Fruit fly (Drosophila melanogaster): ENCODE results near the gene twin.

Gene twin

DNA sequence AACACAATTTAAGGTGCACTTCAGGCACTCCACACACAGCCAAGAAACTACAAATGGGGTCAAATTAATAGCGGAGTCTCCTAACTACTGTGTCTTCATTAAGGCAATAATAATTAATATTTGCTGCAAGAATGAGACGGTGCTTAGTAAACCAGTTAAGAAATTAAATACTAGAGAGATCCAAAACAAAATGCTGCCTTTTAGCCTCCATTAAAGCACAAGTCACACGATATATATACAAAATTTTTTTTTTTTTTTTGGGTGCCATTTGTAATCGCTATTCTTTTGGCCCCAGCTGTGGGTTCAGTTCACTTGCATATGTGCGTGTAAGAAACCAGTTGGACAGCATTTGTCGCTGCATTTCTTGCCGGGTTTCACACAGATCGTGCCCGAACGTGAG, 18.3 kb downstream of the twin start (continued):
- TF ChIP-seq NFAT (GFP tag; IDR thresholded peaks at IDR 0.05) (no peak), emc (GFP tag; optimal IDR thresholded peaks at IDR 0.05) (no peak), sens (GFP tag) (peak; percentile 67), CG43689 (GFP tag; IDR thresholded peaks at IDR 0.05) (no peak), sr (GFP tag; IDR thresholded peaks at IDR 0.05) (no peak), Xbp1 (GFP tag; optimal IDR thresholded peaks at IDR 0.05) (peak; percentile 24), Hsf (GFP tag; optimal IDR thresholded peaks at IDR 0.05) (peak; percentile 11), CG18476 (GFP tag; optimal IDR thresholded peaks at IDR 0.05) (no peak), CG2678 (tag; optimal IDR thresholded peaks at IDR 0.05) (peak; percentile 45), croc (GFP tag; conservative IDR thresholded peaks at IDR 0.05) (no peak), twi (tag; optimal IDR thresholded peaks at IDR 0.05) (no peak), D (optimal IDR thresholded peaks at IDR 0.05) (no peak), D (GFP tag; optimal IDR thresholded peaks at IDR 0.05) (no peak), ATbp (GFP tag; optimal IDR thresholded peaks at IDR 0.05) (peak; percentile 23), zfh1 (GFP tag; IDR thresholded peaks at IDR 0.05) (0 out of 3 replicates have a peak, but pooled peaks have one; percentile 14), Hr3 (GFP tag; optimal IDR thresholded peaks at IDR 0.05) (peak; percentile 16), CG8388 (GFP tag; optimal IDR thresholded peaks at IDR 0.05) (peak; percentile 44), lilli (GFP tag; optimal IDR thresholded peaks at IDR 0.05) (no peak), CG17829 (tag; optimal IDR thresholded peaks at IDR 0.05) (no peak), CG9437 (GFP tag; optimal IDR thresholded peaks at IDR 0.05) (no peak), CG6854 (GFP tag; optimal IDR thresholded peaks at IDR 0.05) (no peak), danr (GFP tag; IDR thresholded peaks at IDR 0.05) (no peak), CG12071 (GFP tag; optimal IDR thresholded peaks at IDR 0.05) (no peak), CG1603 (tag; optimal IDR thresholded peaks at IDR 0.05) (no peak), CG4820 (GFP tag; optimal IDR thresholded peaks at IDR 0.05) (peak; percentile 2), Stat92E (GFP tag; optimal IDR thresholded peaks at IDR 0.05) (no peak), tup (GFP tag; optimal IDR thresholded peaks at IDR 0.05) (no peak), Asciz (GFP tag; optimal IDR thresholded peaks at IDR 0.05) (peak; percentile 34), CG18262 (tag; optimal IDR thresholded peaks at IDR 0.05) (peak; percentile 15), wor (GFP tag; IDR thresholded peaks at IDR 0.05) (no peak), CG2202 (tag; optimal IDR thresholded peaks at IDR 0.05) (no peak), phol (tag; optimal IDR thresholded peaks at IDR 0.05) (peak; percentile 44), Optix (GFP tag; IDR thresholded peaks at IDR 0.05) (0 out of 3 replicates have a peak, but pooled peaks have one; percentile 44), cwo (GFP tag; optimal IDR thresholded peaks at IDR 0.05) (no peak), sim (GFP tag; IDR thresholded peaks at IDR 0.05) (no peak), sqz (GFP tag; optimal IDR thresholded peaks at IDR 0.05) (peak; percentile 46), Taf1 (GFP tag; IDR thresholded peaks at IDR 0.05) (no peak), nmo (GFP tag; optimal IDR thresholded peaks at IDR 0.05) (peak; percentile 35), Deaf1 (tag; optimal IDR thresholded peaks at IDR 0.05) (no peak), cato (GFP tag; optimal IDR thresholded peaks at IDR 0.05; ENCODE audit: borderline replicate concordance) (no peak), CG12155 (GFP tag; optimal IDR thresholded peaks at IDR 0.05) (no peak), jigr1 (GFP tag; IDR thresholded peaks at IDR 0.05) (no peak), kni (GFP tag; optimal IDR thresholded peaks at IDR 0.05) (peak; percentile 53), Gsc (GFP tag; IDR thresholded peaks at IDR 0.05) (no peak), CkIIα-i1 (GFP tag; IDR thresholded peaks at IDR 0.05) (no peak), crp (GFP tag; optimal IDR thresholded peaks at IDR 0.05) (no peak), CG1529 (GFP tag; optimal IDR thresholded peaks at IDR 0.05) (no peak), Atf-2 (GFP tag; optimal IDR thresholded peaks at IDR 0.05) (no peak), fru (optimal IDR thresholded peaks at IDR 0.05) (no peak), BEAF-32 (GFP tag; optimal IDR thresholded peaks at IDR 0.05) (no peak), oc (tag; optimal IDR thresholded peaks at IDR 0.05) (peak; percentile 33), fd102C (GFP tag; optimal IDR thresholded peaks at IDR 0.05) (no peak)
